Fruit fly (Drosophila melanogaster): ENCODE data around the gene Tengl2.

Tengl2 gene

DNA sequence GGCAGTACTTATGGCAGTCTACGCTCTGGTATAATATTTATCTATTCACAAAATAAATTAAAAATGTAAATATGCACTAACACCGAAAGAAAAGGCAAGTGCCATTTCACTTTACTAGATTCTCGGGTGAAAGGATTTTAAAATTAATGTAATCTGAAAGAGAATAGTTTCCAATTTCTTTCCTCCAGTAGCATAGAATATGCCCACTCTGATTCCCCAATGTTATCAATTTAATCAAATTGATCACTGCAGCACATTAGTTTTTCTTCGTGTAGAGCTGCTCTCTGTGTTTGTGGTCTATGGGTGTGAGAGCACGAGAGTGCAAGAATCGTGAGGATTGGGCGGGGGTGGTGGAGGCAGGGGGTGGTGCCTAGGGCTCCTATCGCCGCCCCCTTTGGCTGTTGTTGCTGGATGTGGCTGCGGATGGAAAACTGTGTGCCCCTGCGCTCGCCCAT is 38.0 kb downstream of the Tengl2 start (continued):
- TF ChIP-seq CG6791 (GFP tag; IDR thresholded peaks at IDR 0.05; ENCODE audit: partially characterized antibody): no peak
- peak; percentile 65 for TF ChIP-seq CG6272 (GFP tag; IDR thresholded peaks at IDR 0.05)
- no peak; the same call in 2 of the 3 replicates for TF ChIP-seq CG7357 (GFP tag; IDR thresholded peaks at IDR 0.05)
- peak; percentile 57 for TF ChIP-seq ab (GFP tag; optimal IDR thresholded peaks at IDR 0.05)
- TF ChIP-seq bigmax (GFP tag; optimal IDR thresholded peaks at IDR 0.05): peak; percentile 9
- TF ChIP-seq CG13424 (tag; optimal IDR thresholded peaks at IDR 0.05): peak; percentile 87
- TF ChIP-seq cad (GFP tag; optimal IDR thresholded peaks at IDR 0.05): no peak
- peak; percentile 66 for TF ChIP-seq Awh (GFP tag; IDR thresholded peaks at IDR 0.05)
- TF ChIP-seq CG3281 (GFP tag; optimal IDR thresholded peaks at IDR 0.05): peak; percentile 34
- peak; percentile 35 for TF ChIP-seq CG9817 (tag; optimal IDR thresholded peaks at IDR 0.05)
- no peak; the same call in 2 of the 3 replicates for TF ChIP-seq Aef1 (GFP tag; IDR thresholded peaks at IDR 0.05)
- no peak for TF ChIP-seq chinmo (GFP tag; IDR thresholded peaks at IDR 0.05; ENCODE audit: partially characterized antibody)
- peak; percentile 66 for TF ChIP-seq wek (GFP tag; optimal IDR thresholded peaks at IDR 0.05)
- TF ChIP-seq lola (GFP tag; optimal IDR thresholded peaks at IDR 0.05): peak in 1 of 3 experiments; percentile 97
- peak; percentile 26 for TF ChIP-seq CG10543 (GFP tag; optimal IDR thresholded peaks at IDR 0.05)
- peak; percentile 55; the same call in 1 of the 2 replicates for TF ChIP-seq sim (GFP tag; IDR thresholded peaks at IDR 0.05)
- TF ChIP-seq CG18262 (tag; optimal IDR thresholded peaks at IDR 0.05): peak; percentile 96
- TF ChIP-seq CG12219 (GFP tag; optimal IDR thresholded peaks at IDR 0.05): peak; percentile 77
- peak; percentile 74 for TF ChIP-seq pum (GFP tag; optimal IDR thresholded peaks at IDR 0.05)
- TF ChIP-seq org-1 (GFP tag; optimal IDR thresholded peaks at IDR 0.05): peak; percentile 76
- TF ChIP-seq CG12071 (GFP tag; optimal IDR thresholded peaks at IDR 0.05): peak; percentile 64
- peak; percentile 80 for TF ChIP-seq zf30C (GFP tag; optimal IDR thresholded peaks at IDR 0.05)
- TF ChIP-seq eve (GFP tag; optimal IDR thresholded peaks at IDR 0.05): peak in 1 of 2 experiments; percentile 92
- TF ChIP-seq hth (optimal IDR thresholded peaks at IDR 0.05): no peak
- peak; percentile 75 for TF ChIP-seq Mes4 (GFP tag; optimal IDR thresholded peaks at IDR 0.05)
- TF ChIP-seq tx (GFP tag; optimal IDR thresholded peaks at IDR 0.05): peak; percentile 17
- TF ChIP-seq Gsc (GFP tag; IDR thresholded peaks at IDR 0.05): peak; percentile 59
- peak; percentile 63 for TF ChIP-seq CG15011 (GFP tag; optimal IDR thresholded peaks at IDR 0.05)
- TF ChIP-seq insv (GFP tag; optimal IDR thresholded peaks at IDR 0.05): no peak
- peak; percentile 55 for TF ChIP-seq CG11398 (GFP tag; optimal IDR thresholded peaks at IDR 0.05)
- peak; percentile 81 for TF ChIP-seq slp2 (GFP tag; optimal IDR thresholded peaks at IDR 0.05)
- TF ChIP-seq CG8765 (GFP tag; IDR thresholded peaks at IDR 0.05): peak; percentile 25; the same call in 1 of the 2 replicates
- peak; percentile 32 for TF ChIP-seq sug (tag; optimal IDR thresholded peaks at IDR 0.05)
- TF ChIP-seq CG2202 (tag; optimal IDR thresholded peaks at IDR 0.05): peak; percentile 93
- TF ChIP-seq zfh1 (GFP tag; IDR thresholded peaks at IDR 0.05): peak; percentile 83
- peak in 1 of 3 experiments; percentile 95 for TF ChIP-seq Stat92E (GFP tag; optimal IDR thresholded peaks at IDR 0.05)
- peak; percentile 77 for TF ChIP-seq CG5245 (GFP tag; optimal IDR thresholded peaks at IDR 0.05)
- TF ChIP-seq dmrt99B (tag; optimal IDR thresholded peaks at IDR 0.05): peak; percentile 82
- peak; percentile 60 for TF ChIP-seq jumu (GFP tag; optimal IDR thresholded peaks at IDR 0.05)
- TF ChIP-seq Spps (tag; optimal IDR thresholded peaks at IDR 0.05): peak; percentile 91
- TF ChIP-seq ATbp (GFP tag; optimal IDR thresholded peaks at IDR 0.05): peak; percentile 91
- TF ChIP-seq Meics (GFP tag; optimal IDR thresholded peaks at IDR 0.05): peak; percentile 32
- peak; percentile 74 for TF ChIP-seq tin (GFP tag; optimal IDR thresholded peaks at IDR 0.05)
- TF ChIP-seq CG2712 (tag; optimal IDR thresholded peaks at IDR 0.05): peak; percentile 94
- TF ChIP-seq sqz (GFP tag; optimal IDR thresholded peaks at IDR 0.05): peak; percentile 85
- TF ChIP-seq PHDP (tag; optimal IDR thresholded peaks at IDR 0.05): peak; percentile 85
- TF ChIP-seq CG18011 (GFP tag; optimal IDR thresholded peaks at IDR 0.05): no peak
- no peak for TF ChIP-seq yki (optimal IDR thresholded peaks at IDR 0.05)
- peak; percentile 35 for TF ChIP-seq CG10147 (GFP tag; optimal IDR thresholded peaks at IDR 0.05)
- TF ChIP-seq CG14860 (GFP tag; IDR thresholded peaks at IDR 0.05; ENCODE audit: partially characterized antibody): no peak; the same call in 2 of the 3 replicates
